Worm (Caenorhabditis elegans) whole organism, L1 larva: ENCODE results near the gene Y69A2AR.32.

ENCODE experiments used
- C16A3.4 ChIP-seq: fragments of 150-350 bp; optimal IDR thresholded peaks from 2 replicates; lab custom pipeline; 2014; ENCODE audit warnings: missing biosample characterization, missing genetic modification characterization
- F16B12.6 ChIP-seq: fragments of 150-350 bp; optimal IDR thresholded peaks from 2 replicates; lab custom pipeline; 2014; ENCODE audit warnings: missing biosample characterization, missing genetic modification characterization
- Y116A8C.19 ChIP-seq: sonication (generic microtip); optimal IDR thresholded peaks from 2 replicates; lab custom pipeline; 2016; ENCODE audit warnings: missing compliant biosample characterization, missing genetic modification characterization, borderline replicate concordance
- aly-2 ChIP-seq: fragments of 150-350 bp; optimal IDR thresholded peaks from 2 replicates; lab custom pipeline; 2014; ENCODE audit warnings: missing biosample characterization, missing genetic modification characterization
- ceh-8 ChIP-seq: fragments of 200-800 bp; sonication (Bioruptor generic); optimal IDR thresholded peaks from 2 replicates; lab custom pipeline; 2018; ENCODE audit warnings: mild to moderate bottlenecking, missing genetic modification characterization, moderate library complexity, missing compliant biosample characterization
- ceh-90 ChIP-seq: sonication (generic microtip); optimal IDR thresholded peaks from 2 replicates; lab custom pipeline; 2016; ENCODE audit warnings: missing genetic modification characterization, missing compliant biosample characterization
- ces-1 ChIP-seq: fragments of 150-350 bp; optimal IDR thresholded peaks from 2 replicates; lab custom pipeline; 2014; ENCODE audit warnings: missing biosample characterization, missing genetic modification reagents, missing genetic modification characterization
- efl-1 ChIP-seq, 4 experiments: fragments of 150-350 bp; optimal IDR thresholded peaks in 3 of 4; peaks in 1 of 4; 1 replicate in 1 of 4; 2 replicates in 3 of 4; lab custom pipeline; 2014; ENCODE audit warnings: missing biosample characterization in 2 of 4, missing genetic modification characterization in 2 of 4, missing genetic modification reagents in 2 of 4
- egl-13 ChIP-seq: sonication (generic microtip); optimal IDR thresholded peaks from 2 replicates; lab custom pipeline; 2016; ENCODE audit warnings: missing genotype, missing genetic modification reagents, missing genetic modification characterization, missing compliant biosample characterization
- ets-5 ChIP-seq: fragments of 200-800 bp; sonication (Bioruptor generic); IDR thresholded peaks from 2 replicates; pipeline ENCODE4 v1.3.6; 2022; ENCODE audit warnings: missing genetic modification characterization, missing compliant biosample characterization
- fkh-4 ChIP-seq: sonication (generic microtip); optimal IDR thresholded peaks from 2 replicates; lab custom pipeline; 2016; ENCODE audit warnings: missing compliant biosample characterization, missing genetic modification characterization, borderline replicate concordance
- fkh-8 ChIP-seq: sonication (generic microtip); optimal IDR thresholded peaks from 2 replicates; lab custom pipeline; 2016; ENCODE audit warnings: mild to moderate bottlenecking, missing genetic modification characterization, missing compliant biosample characterization
- fos-1 ChIP-seq: fragments of 150-350 bp; optimal IDR thresholded peaks from 2 replicates; lab custom pipeline; 2014; ENCODE audit warnings: missing biosample characterization, missing genetic modification characterization
- hlh-17 ChIP-seq: fragments of 200-800 bp; sonication (Bioruptor generic); optimal IDR thresholded peaks from 2 replicates; lab custom pipeline; 2018; ENCODE audit warnings: missing genetic modification characterization, mild to moderate bottlenecking, missing compliant biosample characterization, moderate library complexity, borderline replicate concordance
- hlh-4 ChIP-seq: sonication (generic microtip); optimal IDR thresholded peaks from 2 replicates; lab custom pipeline; 2016; ENCODE audit warnings: mild to moderate bottlenecking, missing genetic modification characterization, missing compliant biosample characterization
- hpl-2 ChIP-seq: fragments of 150-350 bp; optimal IDR thresholded peaks from 2 replicates; lab custom pipeline; 2014; ENCODE audit warnings: missing biosample characterization, missing genetic modification reagents, missing genetic modification characterization
- isw-1 ChIP-seq: fragments of 200-800 bp; sonication (Bioruptor generic); IDR thresholded peaks from 2 replicates; pipeline ENCODE4 v1.3.6; 2022; ENCODE audit warnings: missing genetic modification characterization, missing compliant biosample characterization
- jun-1 ChIP-seq: fragments of 150-350 bp; optimal IDR thresholded peaks from 2 replicates; lab custom pipeline; 2014; ENCODE audit warnings: missing biosample characterization, missing genetic modification reagents, missing genetic modification characterization
- lin-13 ChIP-seq: fragments of 150-350 bp; optimal IDR thresholded peaks from 2 replicates; lab custom pipeline; 2014; ENCODE audit warnings: missing biosample characterization, missing genetic modification reagents, missing genetic modification characterization
- lin-15B ChIP-seq: fragments of 150-350 bp; sonication (generic microtip); optimal IDR thresholded peaks from 3 replicates; lab custom pipeline; 2014; ENCODE audit warnings: missing biosample characterization, missing genetic modification characterization
- lin-39 ChIP-seq: fragments of 150-350 bp; optimal IDR thresholded peaks from 2 replicates; lab custom pipeline; 2014; ENCODE audit warnings: missing biosample characterization, missing genetic modification reagents, missing genetic modification characterization
- mab-9 ChIP-seq: fragments of 200-800 bp; sonication (Bioruptor generic); IDR thresholded peaks from 2 replicates; pipeline ENCODE4 v1.3.6; 2022; ENCODE audit warnings: missing genetic modification reagents, missing genetic modification characterization, missing compliant biosample characterization
- mdl-1 ChIP-seq, 2 experiments: fragments of 150-350 bp; optimal IDR thresholded peaks; 2 replicates each; lab custom pipeline; 2014 to 2017; ENCODE audit warnings: missing biosample characterization in 2 of 2, missing genetic modification characterization in 2 of 2, inconsistent platforms in 1 of 2
- mep-1 ChIP-seq: fragments of 150-350 bp; optimal IDR thresholded peaks from 2 replicates; lab custom pipeline; 2014; ENCODE audit warnings: missing biosample characterization, missing genetic modification characterization
- nhr-11 ChIP-seq: fragments of 150-350 bp; optimal IDR thresholded peaks from 2 replicates; lab custom pipeline; 2014; ENCODE audit warnings: missing biosample characterization, missing genetic modification characterization
- nhr-19 ChIP-seq: fragments of 200-800 bp; sonication (Bioruptor generic); conservative IDR thresholded peaks from 2 replicates; pipeline ENCODE4 v1.3.6; 2022; ENCODE audit warnings: missing genetic modification characterization, missing compliant biosample characterization
- nhr-28 ChIP-seq: fragments of 150-350 bp; optimal IDR thresholded peaks from 2 replicates; lab custom pipeline; 2014; ENCODE audit warnings: missing biosample characterization, missing genetic modification characterization
- nhr-85 ChIP-seq: sonication (generic microtip); peaks from one replicate; lab custom pipeline; 2016; ENCODE audit warnings: missing genetic modification characterization, inconsistent platforms, missing compliant biosample characterization
- nhr-90 ChIP-seq: sonication (generic microtip); optimal IDR thresholded peaks from 2 replicates; lab custom pipeline; 2016; ENCODE audit warnings: mild to moderate bottlenecking, missing genetic modification characterization, missing compliant biosample characterization; ENCODE audit not compliant: poor library complexity
- pax-3 ChIP-seq: fragments of 200-800 bp; sonication (Bioruptor generic); optimal IDR thresholded peaks from 2 replicates; lab custom pipeline; 2018; ENCODE audit warnings: mild to moderate bottlenecking, missing genetic modification characterization, moderate library complexity, missing compliant biosample characterization
- rnt-1 ChIP-seq: sonication (generic microtip); optimal IDR thresholded peaks from 2 replicates; lab custom pipeline; 2016; ENCODE audit warnings: mild to moderate bottlenecking, missing genetic modification characterization, moderate library complexity, missing compliant biosample characterization
- snpc-4 ChIP-seq: fragments of 150-350 bp; optimal IDR thresholded peaks from 2 replicates; lab custom pipeline; 2014; ENCODE audit warnings: missing biosample characterization, missing genetic modification characterization
- snu-23 ChIP-seq: sonication (generic microtip); optimal IDR thresholded peaks from 2 replicates; lab custom pipeline; 2016; ENCODE audit warnings: missing genetic modification characterization, missing compliant biosample characterization
- sox-4 ChIP-seq: sonication (generic microtip); optimal IDR thresholded peaks from 2 replicates; lab custom pipeline; 2016; ENCODE audit warnings: missing genetic modification characterization, missing compliant biosample characterization
- sptf-1 ChIP-seq: fragments of 150-350 bp; optimal IDR thresholded peaks from 2 replicates; lab custom pipeline; 2014; ENCODE audit warnings: missing biosample characterization, missing genetic modification characterization
- sup-37 ChIP-seq: fragments of 200-800 bp; sonication (Bioruptor generic); optimal IDR thresholded peaks from 2 replicates; lab custom pipeline; 2018; ENCODE audit warnings: mild to moderate bottlenecking, missing genetic modification characterization, missing compliant biosample characterization
- swsn-7 ChIP-seq: sonication (generic microtip); optimal IDR thresholded peaks from 2 replicates; lab custom pipeline; 2016; ENCODE audit warnings: missing genetic modification characterization, missing compliant biosample characterization
- tbx-2 ChIP-seq: sonication (generic microtip); optimal IDR thresholded peaks from 2 replicates; lab custom pipeline; 2016; ENCODE audit warnings: missing genetic modification characterization, missing compliant biosample characterization
- unc-130 ChIP-seq: fragments of 150-350 bp; optimal IDR thresholded peaks from 2 replicates; lab custom pipeline; 2017; ENCODE audit warnings: missing biosample characterization, missing genetic modification characterization, inconsistent platforms
- unc-62 ChIP-seq: fragments of 150-350 bp; optimal IDR thresholded peaks from 2 replicates; lab custom pipeline; 2014; ENCODE audit warnings: missing biosample characterization, missing genetic modification reagents, missing genetic modification characterization
- unc-98 ChIP-seq: fragments of 200-800 bp; sonication (Bioruptor generic); IDR thresholded peaks from 2 replicates; pipeline ENCODE4 v1.3.6; 2022; ENCODE audit warnings: missing genetic modification characterization, missing compliant biosample characterization
- vab-15 ChIP-seq: sonication (generic microtip); optimal IDR thresholded peaks from 2 replicates; lab custom pipeline; 2017; ENCODE audit warnings: missing genotype, mild to moderate bottlenecking, missing genetic modification characterization, missing compliant biosample characterization
- xbp-1 ChIP-seq: sonication (generic microtip); optimal IDR thresholded peaks from 2 replicates; lab custom pipeline; 2016; ENCODE audit warnings: missing genetic modification characterization, missing compliant biosample characterization
- zag-1 ChIP-seq: fragments of 150-350 bp; optimal IDR thresholded peaks from 2 replicates; lab custom pipeline; 2014; ENCODE audit warnings: missing biosample characterization, missing genetic modification characterization
- zip-4 ChIP-seq: fragments of 200-800 bp; sonication (Bioruptor generic); optimal IDR thresholded peaks from 2 replicates; lab custom pipeline; 2018; ENCODE audit warnings: mild to moderate bottlenecking, missing genetic modification characterization, moderate library complexity, missing compliant biosample characterization

The Y69A2AR.32 gene

DNA sequence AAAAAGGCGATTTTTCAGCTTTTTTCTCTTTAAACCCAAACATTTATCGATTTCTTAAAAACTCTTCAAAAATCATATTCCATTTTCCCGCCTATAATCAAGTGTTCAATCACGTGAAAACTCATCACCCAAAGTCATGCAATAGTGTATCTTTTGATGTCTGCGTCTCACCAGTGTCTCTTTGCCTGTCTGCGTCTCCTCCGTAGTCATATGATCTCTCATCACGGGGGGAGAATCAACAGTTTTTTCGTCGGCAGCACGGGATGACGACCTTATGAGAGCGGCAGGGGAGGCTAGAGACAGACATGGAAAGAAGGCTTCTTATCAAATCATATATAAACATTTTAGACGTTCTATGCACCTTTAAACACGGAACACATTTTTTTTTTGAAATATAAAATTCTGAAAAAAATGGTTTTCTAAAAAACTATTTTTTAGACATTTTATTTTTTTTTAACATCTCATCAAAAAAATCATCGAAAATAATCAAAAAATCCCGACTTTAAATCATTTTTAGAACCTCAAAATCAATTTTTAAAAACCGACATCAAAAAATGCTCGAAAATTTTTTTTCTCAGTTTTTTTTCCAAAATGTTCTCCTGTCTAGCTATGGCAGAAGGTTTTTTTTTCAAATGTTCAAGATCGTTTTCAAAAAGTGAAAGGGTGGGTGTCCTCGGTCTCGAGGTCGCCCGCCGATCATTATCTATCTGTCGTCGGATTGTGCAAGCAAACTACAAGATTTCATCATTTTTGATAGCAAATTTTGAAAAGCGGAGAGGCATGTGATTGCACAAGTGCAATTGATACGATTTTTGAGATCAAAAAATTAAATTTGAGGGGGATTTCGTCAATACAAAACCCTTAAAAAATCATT is 8.0 kb upstream of the Y69A2AR.32 start (continued):
- TF ChIP-seq hpl-2 (GFP tag; lab: Kevin White, UChicago), result peak; percentile 95
- TF ChIP-seq ets-5 (GFP tag; lab: Robert Waterston, UW), result no peak
- peak; percentile 97 for TF ChIP-seq xbp-1 (tag; lab: Kevin White, UChicago)
- peak; percentile 97 for TF ChIP-seq rnt-1 (tag; lab: Kevin White, UChicago)
- peak; percentile 92 to 96 for TF ChIP-seq efl-1 (optimal IDR thresholded peaks at IDR 0.05; lab: Kevin White, UChicago)
- peak; percentile 87 to 99 for TF ChIP-seq efl-1 (GFP tag; optimal IDR thresholded peaks at IDR 0.05 in 1 of 2; lab: Kevin White, UChicago)
- TF ChIP-seq nhr-11 (tag; lab: Kevin White, UChicago), result peak; percentile 99
- TF ChIP-seq snu-23 (GFP tag; lab: Kevin White, UChicago), result peak; percentile 99
- peak; percentile 96 for TF ChIP-seq C16A3.4 (tag; lab: Kevin White, UChicago)
- peak; percentile 97 for TF ChIP-seq ceh-8 (GFP tag; lab: Kevin White, UChicago)
- peak; percentile 89 for TF ChIP-seq snpc-4 (tag; lab: Kevin White, UChicago)
- TF ChIP-seq tbx-2 (tag; lab: Kevin White, UChicago), result peak; percentile 98
- TF ChIP-seq nhr-85 (tag; lab: Kevin White, UChicago), result peak; percentile 100
- peak; percentile 84 for TF ChIP-seq isw-1 (GFP tag; lab: Robert Waterston, UW)
- peak; percentile 39 to 100 for TF ChIP-seq mdl-1 (tag; optimal IDR thresholded peaks at IDR 0.05; lab: Kevin White, UChicago)
- peak; percentile 99 for TF ChIP-seq mep-1 (tag; lab: Kevin White, UChicago)
- TF ChIP-seq vab-15 (tag; lab: Kevin White, UChicago), result peak; percentile 87
- TF ChIP-seq jun-1 (tag; lab: Kevin White, UChicago), result peak; percentile 97
- peak; percentile 99 for TF ChIP-seq swsn-7 (tag; lab: Kevin White, UChicago)
- peak; percentile 94 for TF ChIP-seq mab-9 (GFP tag; lab: Robert Waterston, UW)
- peak; percentile 93 for TF ChIP-seq egl-13 (tag; lab: Kevin White, UChicago)
- no peak for TF ChIP-seq ceh-90 (tag; lab: Kevin White, UChicago)
- TF ChIP-seq lin-15B (tag; lab: Kevin White, UChicago), result peak; percentile 53
- TF ChIP-seq sox-4 (tag; lab: Kevin White, UChicago), result peak; percentile 98
- TF ChIP-seq nhr-19, result peak; percentile 99
- TF ChIP-seq ces-1 (GFP tag; lab: Kevin White, UChicago), result no peak
- TF ChIP-seq F16B12.6 (tag; lab: Kevin White, UChicago), result peak; percentile 20
- TF ChIP-seq aly-2 (tag; lab: Kevin White, UChicago), result peak; percentile 84
- TF ChIP-seq sptf-1 (tag; lab: Kevin White, UChicago), result no peak
- peak; percentile 75 for TF ChIP-seq unc-98 (GFP tag; lab: Robert Waterston, UW)
- peak; percentile 93 for TF ChIP-seq fos-1 (tag; lab: Kevin White, UChicago)
- TF ChIP-seq nhr-28, result peak; percentile 75
- peak; percentile 64 for TF ChIP-seq fkh-4
- TF ChIP-seq hlh-4 (tag; lab: Kevin White, UChicago), result no peak
- peak; percentile 98 for TF ChIP-seq pax-3 (tag; lab: Kevin White, UChicago)
- TF ChIP-seq nhr-90 (tag; lab: Kevin White, UChicago), result peak; percentile 99
- TF ChIP-seq zip-4 (GFP tag; lab: Kevin White, UChicago), result peak; percentile 87
- TF ChIP-seq Y116A8C.19, result no peak
- no peak for TF ChIP-seq unc-62 (GFP tag; lab: Kevin White, UChicago)
- peak; percentile 99 for TF ChIP-seq fkh-8

DNA sequence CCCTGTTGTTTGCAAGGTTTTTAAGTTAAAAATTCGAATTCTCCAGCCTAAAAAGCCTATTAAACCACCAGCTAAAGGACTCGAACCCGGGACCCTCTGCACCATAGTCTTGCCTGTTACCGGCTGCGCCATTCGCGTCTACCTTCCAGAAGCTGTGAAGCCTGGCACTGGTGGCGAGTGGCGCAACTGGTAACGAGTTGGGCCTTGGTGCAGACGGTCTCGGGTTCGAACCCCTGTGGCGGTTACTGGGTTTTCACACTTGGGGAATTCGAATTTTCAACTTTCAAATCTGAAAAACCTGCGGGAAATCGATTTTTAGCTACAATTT is 7.4 kb upstream of the Y69A2AR.32 start:
- no peak for TF ChIP-seq sup-37
- peak; percentile 27 for TF ChIP-seq hlh-17 (GFP tag; lab: Kevin White, UChicago)
- TF ChIP-seq unc-130 (tag; lab: Kevin White, UChicago), result no peak
- TF ChIP-seq zag-1, result no peak
- TF ChIP-seq lin-39 (tag; lab: Kevin White, UChicago), result no peak
- no peak for TF ChIP-seq nhr-19
- TF ChIP-seq lin-13, result peak; percentile 28
- no peak for TF ChIP-seq aly-2 (tag; lab: Kevin White, UChicago)
- TF ChIP-seq jun-1 (tag; lab: Kevin White, UChicago), result no peak
- TF ChIP-seq, all 84 proteins: peak for 2
